Worm (Caenorhabditis elegans) whole organism, L4/young adult: ENCODE data around the gene sra-29.

Experiments
- dao-5 ChIP-seq: sonication (generic microtip); optimal IDR thresholded peaks from 2 replicates; lab custom pipeline; 2016; ENCODE audit warnings: missing genotype, missing genetic modification characterization, moderate library complexity, missing compliant biosample characterization
- him-1 ChIP-seq: sonication (generic microtip); optimal IDR thresholded peaks from 2 replicates; lab custom pipeline; 2016; ENCODE audit warnings: missing genotype, missing genetic modification reagents, missing genetic modification characterization, missing compliant biosample characterization

- TF ChIP-seq dao-5 (tag; lab: Kevin White, UChicago) (no peak), him-1 (tag; lab: Kevin White, UChicago) (no peak)
Measured at ce11 chrII:6531527-6531926, 44.0 kb downstream of the sra-29 start, which contains the start of gene abch-1.
